Fruit fly (Drosophila melanogaster) S2 (cell line): ENCODE results near the gene CG14971.

Source experiments
- CG8478 ChIP-seq: fragments of >200 bp; optimal IDR thresholded peaks from 2 replicates; lab custom pipeline; 2018
- CTCF ChIP-seq, 2 experiments: fragments of >200 bp; optimal IDR thresholded peaks; 2 replicates each; lab custom pipeline; 2018

The CG14971 gene

dm6 chr3L:3471174-3471573 lies at the start of gene CG14971:
TSS of gene CG14971 (minus strand) at chr3L:3471309.
- TF ChIP-seq CTCF (optimal IDR thresholded peaks at IDR 0.05; lab: Kevin White, UChicago) (peak in 1 of 2 experiments; percentile 27), CG8478 (lab: Kevin White, UChicago) (no peak)

dm6 chr3L:3518512-3519492 lies 47.7 kb upstream of the CG14971 start:
- TF ChIP-seq CG8478 (lab: Kevin White, UChicago) = no peak
- TF ChIP-seq CTCF (optimal IDR thresholded peaks at IDR 0.05; lab: Kevin White, UChicago) = no peak

dm6 chr3L:3517894-3518293 lies 46.8 kb upstream of the CG14971 start:
- TF ChIP-seq CG8478 (lab: Kevin White, UChicago) (no peak), CTCF (optimal IDR thresholded peaks at IDR 0.05; lab: Kevin White, UChicago) (peak; percentile 67 to 71)

dm6 chr3L:3516485-3516884 lies 45.4 kb upstream of the CG14971 start:
- no peak for TF ChIP-seq CG8478 (lab: Kevin White, UChicago)
- no peak for TF ChIP-seq CTCF (optimal IDR thresholded peaks at IDR 0.05; lab: Kevin White, UChicago)

dm6 chr3L:3515280-3516020 lies 44.3 kb upstream of the CG14971 start, which contains the start of gene Eip63E:
TSS of gene Eip63E (plus strand) at chr3L:3515751.
- TF ChIP-seq CTCF (optimal IDR thresholded peaks at IDR 0.05; lab: Kevin White, UChicago) = peak in 1 of 2 experiments; percentile 10
- no peak for TF ChIP-seq CG8478 (lab: Kevin White, UChicago)

- no peak for TF ChIP-seq CTCF (optimal IDR thresholded peaks at IDR 0.05; lab: Kevin White, UChicago)
- no peak for TF ChIP-seq CG8478 (lab: Kevin White, UChicago)
Measured at dm6 chr3L:3514020-3514419, 42.9 kb upstream of the CG14971 start.

- no peak for TF ChIP-seq CG8478 (lab: Kevin White, UChicago)
- TF ChIP-seq CTCF (optimal IDR thresholded peaks at IDR 0.05; lab: Kevin White, UChicago) = no peak
Measured at dm6 chr3L:3512998-3513397, 41.9 kb upstream of the CG14971 start.

dm6 chr3L:3512567-3512966 lies 41.5 kb upstream of the CG14971 start, which contains the start of gene ImpE2:
TSS of gene ImpE2 (minus strand) at chr3L:3512681.
- no peak for TF ChIP-seq CTCF (optimal IDR thresholded peaks at IDR 0.05; lab: Kevin White, UChicago)
- TF ChIP-seq CG8478 (lab: Kevin White, UChicago) = no peak

dm6 chr3L:3503248-3503647 lies 32.1 kb upstream of the CG14971 start:
- no peak for TF ChIP-seq CG8478 (lab: Kevin White, UChicago)
- no peak for TF ChIP-seq CTCF (optimal IDR thresholded peaks at IDR 0.05; lab: Kevin White, UChicago)

dm6 chr3L:3496593-3496992 lies 25.5 kb upstream of the CG14971 start:
- TF ChIP-seq CTCF (optimal IDR thresholded peaks at IDR 0.05; lab: Kevin White, UChicago) (no peak), CG8478 (lab: Kevin White, UChicago) (no peak)

dm6 chr3L:3492116-3492747 lies 21.1 kb upstream of the CG14971 start:
- no peak for TF ChIP-seq CG8478 (lab: Kevin White, UChicago)
- peak in 1 of 2 experiments; percentile 10 for TF ChIP-seq CTCF (optimal IDR thresholded peaks at IDR 0.05; lab: Kevin White, UChicago)

dm6 chr3L:3485088-3485710 lies 14.1 kb upstream of the CG14971 start:
- TF ChIP-seq CTCF (optimal IDR thresholded peaks at IDR 0.05; lab: Kevin White, UChicago) (no peak), CG8478 (lab: Kevin White, UChicago) (no peak)

- no peak for TF ChIP-seq CG8478 (lab: Kevin White, UChicago)
Measured at dm6 chr3L:3484553-3484952, 13.4 kb upstream of the CG14971 start, which contains the start of gene CG43074. TSS of gene CG43074 (minus strand) at chr3L:3484653.

- no peak for TF ChIP-seq CTCF (optimal IDR thresholded peaks at IDR 0.05; lab: Kevin White, UChicago)
- TF ChIP-seq CG8478 (lab: Kevin White, UChicago) = no peak
Measured at dm6 chr3L:3479551-3479950, 8.4 kb upstream of the CG14971 start.
